Worm (Caenorhabditis elegans) whole organism, L4/young adult: ENCODE data around the gene H14A12.5.

Source experiments
- W03F9.2 ChIP-seq: fragments of 150-350 bp; optimal IDR thresholded peaks from 2 replicates; lab custom pipeline; 2014; ENCODE audit warnings: missing biosample characterization, missing genetic modification characterization
- dao-5 ChIP-seq: sonication (generic microtip); optimal IDR thresholded peaks from 2 replicates; lab custom pipeline; 2016; ENCODE audit warnings: missing genotype, missing genetic modification characterization, moderate library complexity, missing compliant biosample characterization
- him-1 ChIP-seq: sonication (generic microtip); optimal IDR thresholded peaks from 2 replicates; lab custom pipeline; 2016; ENCODE audit warnings: missing genotype, missing genetic modification reagents, missing genetic modification characterization, missing compliant biosample characterization

DNA sequence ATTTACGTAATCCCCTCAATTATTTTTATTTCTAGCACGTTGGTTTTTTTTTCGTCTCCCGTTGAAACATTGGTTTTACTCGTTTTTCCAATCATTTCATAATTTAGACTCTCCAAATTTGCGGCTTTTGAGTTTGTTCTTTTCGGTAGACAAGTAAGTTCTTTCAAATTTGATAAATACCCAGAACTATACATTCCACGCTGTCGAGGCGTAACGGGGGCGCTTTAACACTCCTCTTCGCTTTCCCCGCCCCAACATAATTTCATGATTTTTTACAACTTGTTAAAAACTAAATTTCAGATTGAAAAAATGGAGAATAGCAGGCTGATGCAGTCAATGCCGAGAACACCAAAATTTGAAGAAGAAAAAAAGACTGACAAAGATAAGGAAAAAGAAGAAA, 12.2 kb downstream of the H14A12.5 start, which contains the start of gene Y69F12A.1:
- TF ChIP-seq W03F9.2 (tag; lab: Kevin White, UChicago) = no peak
- no peak for TF ChIP-seq him-1 (tag; lab: Kevin White, UChicago)
- TF ChIP-seq dao-5 (tag; lab: Kevin White, UChicago) = no peak
